Fruit fly (Drosophila melanogaster) whole organism, embryonic: ENCODE data around the gene CG32829.

Experiments
- Adf1 ChIP-seq: fragments of 200-800 bp; sonication (Bioruptor generic); IDR thresholded peaks from 2 replicates; pipeline ENCODE4 v1.3.6; 2022; ENCODE audit warnings: missing biosample characterization, missing genetic modification characterization
- CG10366 ChIP-seq: fragments of 200-800 bp; sonication (Bioruptor generic); IDR thresholded peaks from 2 replicates; pipeline ENCODE4 v1.3.6; 2022; ENCODE audit warnings: missing biosample characterization, missing genetic modification characterization
- CG10979 ChIP-seq: fragments of 200-800 bp; sonication (Bioruptor generic); optimal IDR thresholded peaks from 2 replicates; lab custom pipeline; 2018; ENCODE audit warnings: missing biosample characterization, mild to moderate bottlenecking, missing genetic modification characterization, moderate library complexity
- CG11085 ChIP-seq: fragments of 200-800 bp; sonication (Bioruptor generic); IDR thresholded peaks from 2 replicates; pipeline ENCODE4 v1.3.6; 2022; ENCODE audit warnings: missing biosample characterization, missing genetic modification characterization
- CG11504 ChIP-seq: fragments of 200-800 bp; sonication (Bioruptor generic); optimal IDR thresholded peaks from 3 replicates; lab custom pipeline; 2019; ENCODE audit warnings: missing biosample characterization, mild to moderate bottlenecking, missing genetic modification characterization, moderate library complexity
- CG12769 ChIP-seq: fragments of 200-800 bp; sonication (Bioruptor generic); optimal IDR thresholded peaks from 2 replicates; lab custom pipeline; 2019; ENCODE audit warnings: missing biosample characterization, mild to moderate bottlenecking, missing genetic modification characterization, moderate library complexity
- CG13287 ChIP-seq: fragments of 200-800 bp; sonication (Bioruptor generic); IDR thresholded peaks from 2 replicates; pipeline ENCODE4 v1.3.6; 2022; ENCODE audit warnings: missing biosample characterization, missing genetic modification characterization; ENCODE audit not compliant: partially characterized antibody
- CG13624 ChIP-seq: fragments of 200-800 bp; sonication (Bioruptor generic); optimal IDR thresholded peaks from 2 replicates; lab custom pipeline; 2016; ENCODE audit warnings: missing biosample characterization, missing genetic modification characterization
- CG16863 ChIP-seq: fragments of 200-800 bp; sonication (Bioruptor generic); optimal IDR thresholded peaks from 3 replicates; lab custom pipeline; 2016; ENCODE audit warnings: missing biosample characterization, missing genetic modification characterization
- CG17361 ChIP-seq: fragments of 200-800 bp; sonication (Bioruptor generic); IDR thresholded peaks from 3 replicates; pipeline ENCODE4 v1.3.6; 2022; ENCODE audit warnings: missing biosample characterization, missing genetic modification characterization
- CG18011 ChIP-seq: fragments of 200-800 bp; sonication (Bioruptor generic); optimal IDR thresholded peaks from 2 replicates; lab custom pipeline; 2017; ENCODE audit warnings: missing biosample characterization, missing genetic modification characterization, mild to moderate bottlenecking, moderate library complexity, missing genotype
- CG2116 ChIP-seq: fragments of 200-800 bp; sonication (Bioruptor generic); optimal IDR thresholded peaks from 3 replicates; lab custom pipeline; 2018; ENCODE audit warnings: missing biosample characterization, mild to moderate bottlenecking, missing genetic modification characterization
- CG2202 ChIP-seq: fragments of 200-800 bp; sonication (Bioruptor generic); optimal IDR thresholded peaks from 2 replicates; lab custom pipeline; 2018; ENCODE audit warnings: missing biosample characterization, mild to moderate bottlenecking, missing genetic modification characterization
- CG2875 ChIP-seq: fragments of 200-800 bp; sonication (Bioruptor generic); optimal IDR thresholded peaks from 2 replicates; lab custom pipeline; 2017; ENCODE audit warnings: missing biosample characterization, mild to moderate bottlenecking, missing genetic modification characterization, missing genetic modification reagents
- CG34224 ChIP-seq: fragments of 200-800 bp; sonication (Bioruptor generic); IDR thresholded peaks from 3 replicates; pipeline ENCODE4 v1.3.6; 2022; ENCODE audit warnings: missing biosample characterization, missing genetic modification characterization; ENCODE audit not compliant: partially characterized antibody
- CG34376 ChIP-seq: fragments of 200-800 bp; sonication (Bioruptor generic); optimal IDR thresholded peaks from 2 replicates; lab custom pipeline; 2018; ENCODE audit warnings: missing biosample characterization, mild to moderate bottlenecking, missing genetic modification characterization
- CG6813 ChIP-seq: fragments of 200-800 bp; sonication (Bioruptor generic); optimal IDR thresholded peaks from 2 replicates; lab custom pipeline; 2017; ENCODE audit warnings: missing biosample characterization, missing genetic modification characterization, mild to moderate bottlenecking, moderate library complexity, missing genetic modification reagents
- CG6854 ChIP-seq: fragments of 200-800 bp; sonication (Bioruptor generic); optimal IDR thresholded peaks from 3 replicates; lab custom pipeline; 2017; ENCODE audit warnings: missing biosample characterization, mild to moderate bottlenecking, missing genetic modification characterization
- CG7271 ChIP-seq: fragments of 200-800 bp; sonication (Bioruptor generic); optimal IDR thresholded peaks from 2 replicates; lab custom pipeline; 2018; ENCODE audit warnings: missing biosample characterization, mild to moderate bottlenecking, missing genetic modification characterization, moderate library complexity
- CG7372 ChIP-seq: fragments of 200-800 bp; sonication (Bioruptor generic); IDR thresholded peaks from 2 replicates; pipeline ENCODE4 v1.3.6; 2022; ENCODE audit warnings: missing biosample characterization, missing genetic modification characterization
- CG8478 ChIP-seq: fragments of >200 bp; optimal IDR thresholded peaks from 2 replicates; lab custom pipeline; 2018
- CG8924 ChIP-seq: fragments of 200-800 bp; optimal IDR thresholded peaks from 3 replicates; lab custom pipeline; 2019; ENCODE audit warnings: missing biosample characterization, mild to moderate bottlenecking, missing genetic modification characterization, moderate library complexity
- Chrac-16 ChIP-seq: fragments of 200-800 bp; sonication (Bioruptor generic); optimal IDR thresholded peaks from 3 replicates; lab custom pipeline; 2016; ENCODE audit warnings: missing biosample characterization, missing genetic modification characterization
- D ChIP-seq, 2 experiments: fragments of 200-800 bp in 1 of 2; fragments of >200 bp in 1 of 2; sonication (Bioruptor generic) in 1 of 2; optimal IDR thresholded peaks; 2 replicates in 1 of 2; 3 replicates in 1 of 2; lab custom pipeline; 2017; ENCODE audit warnings: mild to moderate bottlenecking in 1 of 2, missing biosample characterization in 1 of 2, missing genetic modification characterization in 1 of 2, missing genetic modification reagents in 1 of 2
- Hand ChIP-seq: fragments of 200-800 bp; sonication (Bioruptor generic); optimal IDR thresholded peaks from 2 replicates; lab custom pipeline; 2017; ENCODE audit warnings: mild to moderate bottlenecking, missing biosample characterization, missing genetic modification reagents, missing genetic modification characterization
- HmgZ ChIP-seq: fragments of 200-800 bp; sonication (Bioruptor generic); optimal IDR thresholded peaks from 2 replicates; lab custom pipeline; 2018; ENCODE audit warnings: missing biosample characterization, mild to moderate bottlenecking, missing genetic modification characterization
- Hr51 ChIP-seq, 2 experiments: fragments of 200-800 bp; sonication (Bioruptor generic); optimal IDR thresholded peaks; 2 replicates in 1 of 2; 3 replicates in 1 of 2; lab custom pipeline; 2016 to 2018; ENCODE audit warnings: missing biosample characterization in 2 of 2, missing genetic modification characterization in 2 of 2, mild to moderate bottlenecking in 1 of 2, moderate library complexity in 1 of 2
- Hsf ChIP-seq: fragments of 200-800 bp; sonication (Bioruptor generic); optimal IDR thresholded peaks from 3 replicates; lab custom pipeline; 2016; ENCODE audit warnings: missing biosample characterization, missing genetic modification characterization
- Max ChIP-seq: fragments of 200-800 bp; sonication (Bioruptor generic); optimal IDR thresholded peaks from 2 replicates; lab custom pipeline; 2016; ENCODE audit warnings: missing biosample characterization, mild to moderate bottlenecking, missing genetic modification characterization
- NC2α ChIP-seq: fragments of 200-800 bp; sonication (Bioruptor generic); optimal IDR thresholded peaks from 2 replicates; lab custom pipeline; 2016; ENCODE audit warnings: missing biosample characterization, missing genetic modification characterization
- NFAT ChIP-seq: fragments of 200-800 bp; sonication (Bioruptor generic); IDR thresholded peaks from 2 replicates; pipeline ENCODE4 v1.3.6; 2022; ENCODE audit warnings: missing biosample characterization, missing genetic modification characterization
- Pdp1 ChIP-seq, 2 experiments: fragments of 200-800 bp; sonication (Bioruptor generic); optimal IDR thresholded peaks; 3 replicates each; lab custom pipeline; 2016; ENCODE audit warnings: missing biosample characterization in 2 of 2, missing genetic modification characterization in 2 of 2, mild to moderate bottlenecking in 1 of 2, moderate library complexity in 1 of 2
- chn ChIP-seq: fragments of 200-800 bp; sonication (Bioruptor generic); optimal IDR thresholded peaks from 2 replicates; lab custom pipeline; 2016; ENCODE audit warnings: missing biosample characterization, missing genetic modification characterization
- dimm ChIP-seq: fragments of 200-800 bp; sonication (Bioruptor generic); IDR thresholded peaks from 2 replicates; pipeline ENCODE4 v1.3.6; 2022; ENCODE audit warnings: missing biosample characterization, missing genetic modification characterization
- dmrt11E ChIP-seq: fragments of 200-800 bp; sonication (Bioruptor generic); optimal IDR thresholded peaks from 3 replicates; lab custom pipeline; 2018; ENCODE audit warnings: missing biosample characterization, mild to moderate bottlenecking, missing genetic modification characterization, moderate library complexity
- gro ChIP-seq: fragments of 200-800 bp; sonication (Bioruptor generic); optimal IDR thresholded peaks from 2 replicates; lab custom pipeline; 2016; ENCODE audit warnings: missing biosample characterization, missing genetic modification characterization
- gt ChIP-seq: fragments of 200-800 bp; sonication (Bioruptor generic); IDR thresholded peaks from 2 replicates; pipeline ENCODE4 v1.3.6; 2022; ENCODE audit warnings: missing biosample characterization, missing genetic modification characterization
- kay ChIP-seq: fragments of 200-800 bp; sonication (Bioruptor generic); optimal IDR thresholded peaks from 2 replicates; lab custom pipeline; 2016; ENCODE audit warnings: missing biosample characterization, missing genetic modification characterization
- klu ChIP-seq: fragments of 200-800 bp; sonication (Bioruptor generic); IDR thresholded peaks from 2 replicates; pipeline ENCODE4 v1.3.6; 2022; ENCODE audit warnings: missing biosample characterization, missing genetic modification characterization
- knrl ChIP-seq: fragments of 200-800 bp; sonication (Bioruptor generic); IDR thresholded peaks from 3 replicates; pipeline ENCODE4 v1.3.6; 2022; ENCODE audit warnings: missing biosample characterization, missing genetic modification characterization; ENCODE audit not compliant: partially characterized antibody
- lilli ChIP-seq: fragments of 200-800 bp; sonication (Bioruptor generic); optimal IDR thresholded peaks from 3 replicates; lab custom pipeline; 2016; ENCODE audit warnings: missing biosample characterization, missing genetic modification characterization
- org-1 ChIP-seq: fragments of 200-800 bp; sonication (Bioruptor generic); optimal IDR thresholded peaks from 2 replicates; lab custom pipeline; 2017; ENCODE audit warnings: missing biosample characterization, missing genetic modification characterization
- peb ChIP-seq: fragments of 200-800 bp; sonication (Bioruptor generic); IDR thresholded peaks from 2 replicates; pipeline ENCODE4 v1.3.6; 2022; ENCODE audit warnings: missing biosample characterization, missing genetic modification characterization
- pita ChIP-seq: fragments of 200-800 bp; sonication (Bioruptor generic); optimal IDR thresholded peaks from 2 replicates; lab custom pipeline; 2017; ENCODE audit warnings: missing biosample characterization, mild to moderate bottlenecking, missing genetic modification characterization
- prd ChIP-seq, 3 experiments: fragments of >200 bp in 2 of 3; fragments of 200-800 bp in 1 of 3; sonication (Bioruptor generic) in 1 of 3; optimal IDR thresholded peaks in 2 of 3; IDR thresholded peaks in 1 of 3; 2 replicates in 2 of 3; 3 replicates in 1 of 3; pipeline versions ENCODE4 v1.3.6 to Lab custom; 2017 to 2022; ENCODE audit warnings: missing biosample characterization in 1 of 3, missing genetic modification characterization in 1 of 3
- shn ChIP-seq: fragments of 200-800 bp; sonication (Bioruptor generic); optimal IDR thresholded peaks from 3 replicates; lab custom pipeline; 2016; ENCODE audit warnings: missing biosample characterization, missing genetic modification characterization
- ssp ChIP-seq: fragments of 200-800 bp; sonication (Bioruptor generic); IDR thresholded peaks from 2 replicates; pipeline ENCODE4 v1.3.6; 2022; ENCODE audit warnings: missing biosample characterization, missing genetic modification characterization
- stwl ChIP-seq: fragments of 200-800 bp; sonication (Bioruptor generic); optimal IDR thresholded peaks from 3 replicates; lab custom pipeline; 2018; ENCODE audit warnings: missing biosample characterization, mild to moderate bottlenecking, missing genetic modification characterization, moderate library complexity
- tin ChIP-seq: fragments of 200-800 bp; sonication (Bioruptor generic); optimal IDR thresholded peaks from 3 replicates; lab custom pipeline; 2016; ENCODE audit warnings: missing biosample characterization, missing genetic modification characterization
- ttk ChIP-seq: fragments of 200-800 bp; sonication (Bioruptor generic); IDR thresholded peaks from 2 replicates; pipeline ENCODE4 v2.1.2; 2022; ENCODE audit warnings: missing biosample characterization, missing genetic modification characterization

CG32829 gene

DNA sequence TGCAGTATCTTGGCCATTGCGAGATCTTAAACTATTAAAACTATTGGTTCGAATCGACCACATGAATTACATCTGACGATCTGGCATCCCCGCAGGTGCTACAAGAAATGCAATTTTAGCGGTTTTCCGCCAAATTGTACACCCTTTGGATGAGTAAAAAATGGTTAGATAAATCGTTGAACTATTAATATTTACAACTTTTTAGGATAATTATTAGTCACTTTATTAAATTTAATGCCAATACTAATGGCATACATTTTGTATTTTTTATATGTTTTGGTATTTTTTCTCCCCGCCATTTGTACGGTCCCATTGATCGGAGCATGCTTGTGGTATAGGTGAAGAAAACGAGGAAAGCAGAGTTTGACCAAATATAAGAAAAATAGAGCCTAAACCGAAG is 8.5 kb downstream of the CG32829 start, which contains the start of the genes Polr1F and Rat1 (continued):
- TF ChIP-seq chn (GFP tag; lab: Kevin White, UChicago) (peak; percentile 45), NC2α (GFP tag; lab: Kevin White, UChicago) (no peak), ssp (no peak), Adf1 (GFP tag; lab: Robert Waterston, UW) (no peak), Max (GFP tag; lab: Kevin White, UChicago) (peak; percentile 86), peb (no peak), CG2116 (GFP tag; lab: Kevin White, UChicago) (peak; percentile 60), CG7271 (no peak), Chrac-16 (peak; percentile 40), lilli (GFP tag; lab: Kevin White, UChicago) (peak; percentile 62), CG7372 (GFP tag; lab: Robert Waterston, UW) (no peak), dmrt11E (tag; lab: Kevin White, UChicago) (peak; percentile 29), HmgZ (tag; lab: Kevin White, UChicago) (peak; percentile 70), NFAT (0 out of 2 replicates have a peak, but pooled peaks have one; percentile 11), CG13287 (peak; percentile 54; the same call in 1 of the 2 replicates), stwl (tag; lab: Kevin White, UChicago) (peak; percentile 30), CG11085 (GFP tag; lab: Robert Waterston, UW) (no peak), knrl (GFP tag; lab: Robert Waterston, UW) (peak; percentile 20; the same call in 1 of the 3 replicates), CG16863 (peak; percentile 43), D (optimal IDR thresholded peaks at IDR 0.05; lab: Kevin White, UChicago) (no peak), D (GFP tag; optimal IDR thresholded peaks at IDR 0.05; lab: Kevin White, UChicago) (no peak), pita (GFP tag; lab: Kevin White, UChicago) (no peak), Hand (GFP tag; lab: Kevin White, UChicago) (no peak), CG8924 (tag; lab: Kevin White, UChicago) (peak; percentile 39), shn (GFP tag; lab: Kevin White, UChicago) (no peak), CG13624 (GFP tag; lab: Kevin White, UChicago) (peak; percentile 27), CG2875 (no peak), tin (GFP tag; lab: Kevin White, UChicago) (peak; percentile 15), gt (GFP tag; lab: Robert Waterston, UW) (no peak), Pdp1 (GFP tag; optimal IDR thresholded peaks at IDR 0.05; lab: Kevin White, UChicago) (peak; percentile 5 to 45), ttk (GFP tag; lab: Robert Waterston, UW) (no peak), CG12769 (tag; lab: Kevin White, UChicago) (no peak), klu (GFP tag; lab: Robert Waterston, UW) (no peak), CG6854 (GFP tag; lab: Kevin White, UChicago) (no peak), Hsf (GFP tag; lab: Kevin White, UChicago) (peak; percentile 19), CG6813 (GFP tag; lab: Kevin White, UChicago) (no peak), CG8478 (lab: Kevin White, UChicago) (no peak), org-1 (GFP tag; lab: Kevin White, UChicago) (no peak), CG11504 (tag; lab: Kevin White, UChicago) (no peak), CG17361 (GFP tag; lab: Robert Waterston, UW) (no peak), gro (GFP tag; lab: Kevin White, UChicago) (peak; percentile 30), CG18011 (peak; percentile 17), CG10979 (peak; percentile 21), CG10366 (GFP tag; lab: Robert Waterston, UW) (no peak), Hr51 (GFP tag; optimal IDR thresholded peaks at IDR 0.05; lab: Kevin White, UChicago) (peak in 1 of 2 experiments; percentile 16), prd (optimal IDR thresholded peaks at IDR 0.05; lab: Kevin White, UChicago) (no peak), prd (GFP tag; IDR thresholded peaks at IDR 0.05; lab: Robert Waterston, UW) (no peak), kay (GFP tag; lab: Kevin White, UChicago) (peak; percentile 29), dimm (no peak), CG2202 (tag; lab: Kevin White, UChicago) (no peak), CG34224 (GFP tag; lab: Robert Waterston, UW) (0 out of 3 replicates have a peak, but pooled peaks have one; percentile 18), CG34376 (GFP tag; lab: Kevin White, UChicago) (peak; percentile 1)
